Fruit fly (Drosophila melanogaster): ENCODE measurements around the gene Ir75a.

dm6 chr3L:17835074-17835473 is 17.4 kb upstream of the Ir75a start, which contains the start of gene CG32189:
- TF ChIP-seq Lpt (GFP tag; optimal IDR thresholded peaks at IDR 0.05) (no peak), vri (GFP tag; optimal IDR thresholded peaks at IDR 0.05) (no peak), CG10669 (GFP tag; optimal IDR thresholded peaks at IDR 0.05) (no peak), CG16779 (tag; optimal IDR thresholded peaks at IDR 0.05) (no peak), Hr39 (GFP tag; optimal IDR thresholded peaks at IDR 0.05) (no peak), CG3032 (tag; optimal IDR thresholded peaks at IDR 0.05) (no peak)

All from whole organism, prepupa.